Fruit fly (Drosophila melanogaster) Kc167 (cell line): ENCODE results near the gene CG16756.

Source experiments
- Myc ChIP-seq: fragments of >200 bp; optimal IDR thresholded peaks from 2 replicates; lab custom pipeline; 2017; ENCODE audit warnings: missing external identifiers
- Sin3A ChIP-seq: fragments of >200 bp; optimal IDR thresholded peaks from 2 replicates; lab custom pipeline; 2018; ENCODE audit warnings: missing external identifiers
- h ChIP-seq: fragments of >200 bp; optimal IDR thresholded peaks from 3 replicates; lab custom pipeline; 2018; ENCODE audit warnings: missing external identifiers
- insv ChIP-seq: fragments of >200 bp; optimal IDR thresholded peaks from 3 replicates; lab custom pipeline; 2018; ENCODE audit warnings: missing external identifiers
- psq ChIP-seq: fragments of >200 bp; optimal IDR thresholded peaks from 2 replicates; lab custom pipeline; 2017; ENCODE audit warnings: missing external identifiers
- ttk ChIP-seq: sonication (Bioruptor generic); optimal IDR thresholded peaks from 2 replicates; lab custom pipeline; 2017; ENCODE audit warnings: missing external identifiers

CG16756 gene

dm6 chrX:5428341-5429077, 1.2 kb downstream of the CG16756 start:
- TF ChIP-seq insv (lab: Kevin White, UChicago) = no peak
- no peak for TF ChIP-seq Sin3A
- no peak for TF ChIP-seq Myc (lab: Kevin White, UChicago)

dm6 chrX:5429271-5429670, 2.0 kb downstream of the CG16756 start, which contains the start of gene CG15784:
Gene CG15784, plus strand, starts transcription at chrX:5429571.
- TF ChIP-seq psq = no peak
- no peak for TF ChIP-seq ttk (lab: Kevin White, UChicago)
- TF ChIP-seq h = no peak
- no peak for TF ChIP-seq Myc (lab: Kevin White, UChicago)
- TF ChIP-seq Sin3A = no peak
- TF ChIP-seq insv (lab: Kevin White, UChicago) = no peak

- TF ChIP-seq h = no peak
- no peak for TF ChIP-seq Sin3A
- TF ChIP-seq Myc (lab: Kevin White, UChicago) = no peak
- no peak for TF ChIP-seq ttk (lab: Kevin White, UChicago)
- no peak for TF ChIP-seq psq
- no peak for TF ChIP-seq insv (lab: Kevin White, UChicago)
Observed at dm6 chrX:5429778-5430576, 2.7 kb downstream of the CG16756 start.

dm6 chrX:5432635-5433482, 5.5 kb downstream of the CG16756 start:
- TF ChIP-seq ttk (lab: Kevin White, UChicago) (no peak), insv (lab: Kevin White, UChicago) (no peak), Myc (lab: Kevin White, UChicago) (no peak), psq (no peak)

- TF ChIP-seq ttk (lab: Kevin White, UChicago) = no peak
- TF ChIP-seq Myc (lab: Kevin White, UChicago) = no peak
- no peak for TF ChIP-seq insv (lab: Kevin White, UChicago)
- no peak for TF ChIP-seq Sin3A
- TF ChIP-seq h = no peak
- no peak for TF ChIP-seq psq
Observed at dm6 chrX:5446404-5446803, 19.1 kb downstream of the CG16756 start, which contains the start of gene SPR. Gene SPR, plus strand, starts transcription at chrX:5446656.
